Worm (Caenorhabditis elegans) whole organism, L4/young adult: Measurements from ENCODE around the gene F52E1.5.

Experiments used
- W03F9.2 ChIP-seq: fragments of 150-350 bp; optimal IDR thresholded peaks from 2 replicates; lab custom pipeline; 2014; ENCODE audit warnings: missing biosample characterization, missing genetic modification characterization
- dao-5 ChIP-seq: sonication (generic microtip); optimal IDR thresholded peaks from 2 replicates; lab custom pipeline; 2016; ENCODE audit warnings: missing genotype, missing genetic modification characterization, moderate library complexity, missing compliant biosample characterization

- no peak for TF ChIP-seq W03F9.2 (tag; lab: Kevin White, UChicago)
- no peak for TF ChIP-seq dao-5 (tag; lab: Kevin White, UChicago)
These were observed 7.8 kb downstream of the F52E1.5 start, which contains the start of gene gcy-7 for ce11 chrV:8387056-8387455.
